Fruit fly (Drosophila melanogaster): ENCODE measurements around the gene Iml1.

Gene Iml1

DNA sequence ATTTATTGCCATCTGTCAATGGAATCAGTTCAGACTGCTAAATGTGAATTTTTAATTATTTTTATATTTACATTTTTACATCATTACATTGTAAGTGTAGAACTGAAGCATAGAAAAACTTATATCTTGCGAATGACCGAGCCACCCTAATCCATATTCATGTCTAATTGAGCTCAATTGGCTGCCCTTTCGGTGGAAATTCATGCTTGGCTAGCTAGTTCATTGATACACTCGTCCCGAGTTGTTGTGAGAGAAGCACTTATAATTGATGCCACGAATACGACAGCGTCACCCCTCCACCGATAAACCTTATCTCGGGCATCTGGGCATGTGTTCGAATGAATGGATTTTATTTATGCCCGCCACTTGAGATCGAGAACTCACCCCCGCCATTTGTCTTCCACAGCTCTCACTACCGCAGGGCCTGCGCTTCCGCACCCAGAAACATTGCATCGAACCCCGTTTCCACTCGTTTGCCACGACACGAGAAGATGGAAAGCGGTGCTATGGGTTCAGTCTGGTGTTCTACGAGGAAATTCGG is 4.5 kb upstream of the Iml1 start (continued):
- TF ChIP-seq CG3838 (GFP tag; optimal IDR thresholded peaks at IDR 0.05) (no peak), CG10959 (GFP tag; IDR thresholded peaks at IDR 0.05) (no peak), CG2116 (GFP tag; optimal IDR thresholded peaks at IDR 0.05) (no peak), br (optimal IDR thresholded peaks at IDR 0.05) (no peak), CG7928 (GFP tag; optimal IDR thresholded peaks at IDR 0.05) (no peak), bab2 (GFP tag; optimal IDR thresholded peaks at IDR 0.05) (no peak), H15 (GFP tag; IDR thresholded peaks at IDR 0.05) (no peak), Rx (GFP tag; IDR thresholded peaks at IDR 0.05) (no peak), Drgx (GFP tag; IDR thresholded peaks at IDR 0.05) (0 out of 2 replicates have a peak, but pooled peaks have one; percentile 10), Ets65A (GFP tag) (no peak), CG4820 (GFP tag; optimal IDR thresholded peaks at IDR 0.05) (no peak), Dip2 (GFP tag; IDR thresholded peaks at IDR 0.05) (no peak), Scr (GFP tag; IDR thresholded peaks at IDR 0.05; ENCODE audit: partially characterized antibody) (no peak), hbn (GFP tag; IDR thresholded peaks at IDR 0.05; ENCODE audit: partially characterized antibody) (peak; percentile 26; the same call in 1 of the 2 replicates), CG6272 (GFP tag; IDR thresholded peaks at IDR 0.05) (no peak), CG5245 (GFP tag; optimal IDR thresholded peaks at IDR 0.05) (no peak), CG14014 (GFP tag; IDR thresholded peaks at IDR 0.05) (no peak), Mes4 (GFP tag; optimal IDR thresholded peaks at IDR 0.05) (no peak), CG3995 (GFP tag; optimal IDR thresholded peaks at IDR 0.05) (no peak), yki (optimal IDR thresholded peaks at IDR 0.05) (no peak), CG4282 (GFP tag; optimal IDR thresholded peaks at IDR 0.05) (no peak), CG9817 (tag; optimal IDR thresholded peaks at IDR 0.05) (no peak), lilli (GFP tag; optimal IDR thresholded peaks at IDR 0.05) (no peak), CrebB (tag; optimal IDR thresholded peaks at IDR 0.05) (no peak), slou (GFP tag; optimal IDR thresholded peaks at IDR 0.05) (no peak), p53 (GFP tag; optimal IDR thresholded peaks at IDR 0.05) (no peak), mirr (GFP tag; optimal IDR thresholded peaks at IDR 0.05) (no peak), Elba2 (GFP tag; optimal IDR thresholded peaks at IDR 0.05) (no peak), CG10654 (GFP tag; optimal IDR thresholded peaks at IDR 0.05) (no peak), sc (optimal IDR thresholded peaks at IDR 0.05) (no peak), sc (GFP tag; optimal IDR thresholded peaks at IDR 0.05) (no peak), ssp (GFP tag; IDR thresholded peaks at IDR 0.05) (no peak), Awh (GFP tag; IDR thresholded peaks at IDR 0.05) (no peak), Oli (tag; optimal IDR thresholded peaks at IDR 0.05) (no peak), Trl (optimal IDR thresholded peaks at IDR 0.05) (no peak), Trl (GFP tag; optimal IDR thresholded peaks at IDR 0.05) (no peak), dati (GFP tag; IDR thresholded peaks at IDR 0.05) (no peak), CG17912 (GFP tag; optimal IDR thresholded peaks at IDR 0.05) (no peak), CG15514 (GFP tag; optimal IDR thresholded peaks at IDR 0.05) (peak; percentile 23), Side (GFP tag; optimal IDR thresholded peaks at IDR 0.05) (no peak), Camta (GFP tag; optimal IDR thresholded peaks at IDR 0.05) (no peak), Fer2 (tag; optimal IDR thresholded peaks at IDR 0.05) (no peak), D19A (tag; optimal IDR thresholded peaks at IDR 0.05) (no peak), CG17361 (GFP tag; IDR thresholded peaks at IDR 0.05) (no peak), HLH3B (GFP tag; IDR thresholded peaks at IDR 0.05) (no peak), CG1529 (GFP tag; optimal IDR thresholded peaks at IDR 0.05) (no peak), CG18764 (GFP tag; optimal IDR thresholded peaks at IDR 0.05) (no peak), wdn (GFP tag; IDR thresholded peaks at IDR 0.05) (no peak), CG8924 (tag; optimal IDR thresholded peaks at IDR 0.05) (no peak), sug (tag; optimal IDR thresholded peaks at IDR 0.05) (peak; percentile 53), pfk (GFP tag; optimal IDR thresholded peaks at IDR 0.05) (peak; percentile 75), jigr1 (GFP tag; IDR thresholded peaks at IDR 0.05) (no peak), CG10565 (GFP tag; optimal IDR thresholded peaks at IDR 0.05) (no peak), Deaf1 (tag; optimal IDR thresholded peaks at IDR 0.05) (peak; percentile 11)

Measured in whole organism, embryonic.